Fruit fly (Drosophila melanogaster): ENCODE data around the gene Tsp26A.

Gene Tsp26A

dm6 chr2L:6048542-6048941, 48.5 kb downstream of the Tsp26A start, which contains the start of the genes CG34179 and slmo:
TSS of gene CG34179 (minus strand) at chr2L:6048706.
TSS of gene slmo (minus strand) at chr2L:6048706.
- TF ChIP-seq CG13287 (GFP tag; IDR thresholded peaks at IDR 0.05; ENCODE audit: partially characterized antibody): peak; percentile 50
- TF ChIP-seq toy (GFP tag; IDR thresholded peaks at IDR 0.05): no peak
- TF ChIP-seq CG11247 (GFP tag; IDR thresholded peaks at IDR 0.05): no peak
- TF ChIP-seq CG4617 (GFP tag; optimal IDR thresholded peaks at IDR 0.05; ENCODE audit: borderline replicate concordance): peak; percentile 32
- peak; percentile 85 for TF ChIP-seq MBD-R2 (GFP tag; IDR thresholded peaks at IDR 0.05)
- TF ChIP-seq CG14710 (tag; optimal IDR thresholded peaks at IDR 0.05): peak; percentile 99
- no peak for TF ChIP-seq CG15696 (tag; optimal IDR thresholded peaks at IDR 0.05)
- peak; percentile 41 for TF ChIP-seq MESR4 (GFP tag; optimal IDR thresholded peaks at IDR 0.05)
- peak; percentile 40; the same call in 1 of the 2 replicates for TF ChIP-seq bbx (GFP tag; IDR thresholded peaks at IDR 0.05; ENCODE audit: partially characterized antibody)
- peak; percentile 33 for TF ChIP-seq CG2116 (GFP tag; optimal IDR thresholded peaks at IDR 0.05)
- peak; percentile 74 for TF ChIP-seq sd (tag; optimal IDR thresholded peaks at IDR 0.05)
- TF ChIP-seq Opbp (GFP tag; IDR thresholded peaks at IDR 0.05; ENCODE audit: partially characterized antibody): peak; percentile 43; the same call in 1 of the 3 replicates
- TF ChIP-seq CG16813 (GFP tag; IDR thresholded peaks at IDR 0.05; ENCODE audit: partially characterized antibody): peak; percentile 22; the same call in 2 of the 3 replicates
- peak; percentile 20 for TF ChIP-seq BEAF-32 (GFP tag; optimal IDR thresholded peaks at IDR 0.05)
- peak; percentile 13 for TF ChIP-seq Sin3A (optimal IDR thresholded peaks at IDR 0.05)
- TF ChIP-seq onecut (GFP tag; IDR thresholded peaks at IDR 0.05): peak; percentile 48; the same call in 1 of the 2 replicates
- TF ChIP-seq CG18764 (GFP tag; optimal IDR thresholded peaks at IDR 0.05): no peak
- no peak for TF ChIP-seq Hey (tag; optimal IDR thresholded peaks at IDR 0.05)
- TF ChIP-seq pzg (GFP tag; optimal IDR thresholded peaks at IDR 0.05): peak; percentile 42
- peak; percentile 12 for TF ChIP-seq CG1603 (tag; optimal IDR thresholded peaks at IDR 0.05)
- peak; percentile 40; the same call in 1 of the 2 replicates for TF ChIP-seq sna (GFP tag; IDR thresholded peaks at IDR 0.05; ENCODE audit: partially characterized antibody)
- TF ChIP-seq amos (GFP tag; IDR thresholded peaks at IDR 0.05; ENCODE audit: partially characterized antibody): 0 out of 2 replicates have a peak, but pooled peaks have one; percentile 12
- no peak for TF ChIP-seq CG13775 (GFP tag; optimal IDR thresholded peaks at IDR 0.05)
- no peak for TF ChIP-seq Lim3 (GFP tag; IDR thresholded peaks at IDR 0.05)
- TF ChIP-seq CG6254 (GFP tag; optimal IDR thresholded peaks at IDR 0.05): peak; percentile 76
- peak; percentile 33 for TF ChIP-seq Sry-δ (GFP tag; optimal IDR thresholded peaks at IDR 0.05)
- no peak for TF ChIP-seq bigmax (GFP tag; optimal IDR thresholded peaks at IDR 0.05)
- no peak for TF ChIP-seq CG10959 (GFP tag; IDR thresholded peaks at IDR 0.05)
- TF ChIP-seq trem (tag; optimal IDR thresholded peaks at IDR 0.05): peak; percentile 35
- TF ChIP-seq Scr (GFP tag; IDR thresholded peaks at IDR 0.05; ENCODE audit: partially characterized antibody): peak; percentile 30; the same call in 1 of the 2 replicates
- peak; percentile 2 to 90 for TF ChIP-seq crp (GFP tag; optimal IDR thresholded peaks at IDR 0.05)
- peak; percentile 28 for TF ChIP-seq nerfin-1 (tag; optimal IDR thresholded peaks at IDR 0.05)
- no peak for TF ChIP-seq CG12769 (tag; optimal IDR thresholded peaks at IDR 0.05)
- TF ChIP-seq Dp (GFP tag; optimal IDR thresholded peaks at IDR 0.05): peak; percentile 37
- TF ChIP-seq stwl (tag; optimal IDR thresholded peaks at IDR 0.05): peak; percentile 2
- peak; percentile 66 for TF ChIP-seq Dref (GFP tag; IDR thresholded peaks at IDR 0.05)
- TF ChIP-seq E2f2 (GFP tag; IDR thresholded peaks at IDR 0.05): peak; percentile 52
- 0 out of 3 replicates have a peak, but pooled peaks have one; percentile 15 for TF ChIP-seq CG34224 (GFP tag; IDR thresholded peaks at IDR 0.05; ENCODE audit: partially characterized antibody)
- TF ChIP-seq CG9817 (tag; optimal IDR thresholded peaks at IDR 0.05): no peak
- TF ChIP-seq so (GFP tag; IDR thresholded peaks at IDR 0.05): 0 out of 3 replicates have a peak, but pooled peaks have one; percentile 8
